Fruit fly (Drosophila melanogaster): ENCODE data around the gene trp.
"Not testable (repeated sequence)": the region's sequence is repeated elsewhere in the genome, so short reads cannot be mapped to it uniquely, and the experiment has no call there.

trp gene

DNA sequence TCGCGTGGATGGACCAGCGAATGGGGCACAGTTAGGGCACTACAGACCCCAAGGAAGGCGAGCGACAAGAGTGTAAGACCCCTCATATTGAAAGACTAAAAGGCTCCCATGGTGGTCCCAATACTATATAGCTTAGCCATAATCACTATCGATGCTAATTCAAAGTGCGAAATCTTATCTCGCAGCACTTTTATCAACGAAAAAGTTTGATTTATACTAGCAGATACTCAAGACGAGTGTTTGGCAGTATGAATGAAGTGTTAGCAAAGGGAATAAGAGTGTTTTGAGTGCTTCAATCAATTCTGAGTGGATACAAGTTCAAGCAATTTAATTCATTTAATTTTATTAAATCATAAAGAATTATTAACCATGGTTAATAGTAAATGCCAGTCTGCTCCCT, 6.0 kb upstream of the trp start, which contains the start of gene Jon99Ci:
Jon99Ci (minus strand) TSS at position 101 of the 400 bp plus-strand sequence.
- no peak for TF ChIP-seq esn (GFP tag; optimal IDR thresholded peaks at IDR 0.05)
- TF ChIP-seq salr (GFP tag; optimal IDR thresholded peaks at IDR 0.05) = no peak
- TF ChIP-seq CG10669 (GFP tag; optimal IDR thresholded peaks at IDR 0.05) = no peak
- TF ChIP-seq Lpt (GFP tag; optimal IDR thresholded peaks at IDR 0.05) = no peak
- TF ChIP-seq CG11902 (GFP tag; optimal IDR thresholded peaks at IDR 0.05) = no peak
- no peak for TF ChIP-seq CG3032 (tag; optimal IDR thresholded peaks at IDR 0.05)
- no peak for TF ChIP-seq Sox14 (GFP tag; optimal IDR thresholded peaks at IDR 0.05)
- no peak for TF ChIP-seq Eip75B (GFP tag; optimal IDR thresholded peaks at IDR 0.05)
- no peak for TF ChIP-seq CG7368 (GFP tag; optimal IDR thresholded peaks at IDR 0.05)
- no peak for TF ChIP-seq CG11762 (GFP tag; optimal IDR thresholded peaks at IDR 0.05; ENCODE audit: insufficient read depth)
- TF ChIP-seq Ets21C (GFP tag; optimal IDR thresholded peaks at IDR 0.05) = no peak
- TF ChIP-seq Smox (GFP tag; optimal IDR thresholded peaks at IDR 0.05) = no peak
- no peak for TF ChIP-seq CG8119 (GFP tag; IDR thresholded peaks at IDR 0.05)
- no peak for TF ChIP-seq svp (GFP tag)

DNA sequence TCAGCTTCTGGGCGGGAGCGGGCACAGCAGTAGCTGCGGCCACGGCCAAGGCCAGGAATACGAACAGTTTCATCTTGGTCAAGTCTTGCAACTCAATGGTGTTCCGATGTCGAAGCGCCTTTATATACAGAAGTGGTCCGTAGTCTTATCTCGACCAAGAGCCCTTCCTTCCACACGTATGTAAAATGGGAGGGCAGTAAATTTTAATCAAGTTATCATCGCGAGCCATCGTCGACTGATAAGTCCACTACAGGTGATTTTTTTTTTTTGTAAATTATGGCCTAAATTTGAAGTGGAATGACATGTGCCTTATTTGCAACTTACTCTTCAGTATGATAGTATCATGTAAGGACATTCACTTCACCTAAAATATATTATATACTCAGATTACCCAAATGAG, 4.4 kb upstream of the trp start, which contains the start of gene Jon99Cii:
Jon99Cii (minus strand) TSS at position 101 of the 400 bp plus-strand sequence.
- not testable (repeated sequence) for TF ChIP-seq Met (GFP tag; optimal IDR thresholded peaks at IDR 0.05); net (GFP tag; optimal IDR thresholded peaks at IDR 0.05); Ets96B (tag; optimal IDR thresholded peaks at IDR 0.05)

DNA sequence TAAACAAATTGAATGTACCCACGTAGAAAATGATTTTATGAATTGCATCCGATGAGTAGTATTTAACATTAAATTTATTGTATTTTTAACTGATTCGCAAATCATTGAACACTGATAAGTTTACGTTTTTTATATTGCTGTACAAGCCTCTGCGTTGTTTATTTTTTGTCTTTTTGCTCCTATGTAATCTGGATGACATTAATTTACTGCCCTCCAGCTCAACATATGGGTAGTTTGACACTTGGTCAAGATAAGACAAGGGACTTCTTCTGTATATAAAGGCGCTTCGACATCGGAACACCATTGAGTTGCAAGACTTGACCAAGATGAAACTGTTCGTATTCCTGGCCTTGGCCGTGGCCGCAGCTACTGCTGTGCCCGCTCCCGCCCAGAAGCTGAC, 1.8 kb upstream of the trp start, which contains the start of gene Jon99Ciii:
Jon99Ciii (plus strand) TSS at position 301 of the 400 bp plus-strand sequence.
- peak; percentile 42 for TF ChIP-seq svp (GFP tag)

DNA sequence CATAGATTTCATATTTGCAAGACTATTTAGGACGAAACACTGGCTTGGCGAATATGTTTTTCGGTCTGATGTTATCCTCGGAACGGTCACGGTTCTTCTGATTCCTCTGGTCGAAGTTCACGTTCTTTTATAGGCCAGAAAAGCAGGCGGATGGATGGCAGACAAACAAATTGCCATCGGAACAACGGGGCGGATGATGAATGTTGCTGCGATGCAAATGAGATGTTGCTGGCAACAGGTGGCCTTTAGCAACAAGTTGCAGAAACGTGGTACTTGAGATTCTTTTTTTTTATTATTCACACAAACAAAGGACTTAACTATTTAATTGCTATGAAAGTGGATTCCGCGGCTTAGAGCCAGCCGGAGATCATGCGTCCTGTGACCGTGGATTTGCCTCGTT, 5.8 kb downstream of the trp start, which contains the start of gene Capa:
Capa (minus strand) TSS at position 101 of the 400 bp plus-strand sequence.
- TF ChIP-seq CG10669 (GFP tag; optimal IDR thresholded peaks at IDR 0.05) (no peak), CG1621 (tag; optimal IDR thresholded peaks at IDR 0.05) (no peak), esn (GFP tag; optimal IDR thresholded peaks at IDR 0.05) (no peak), CG8632 (GFP tag; optimal IDR thresholded peaks at IDR 0.05) (no peak), Met (GFP tag; optimal IDR thresholded peaks at IDR 0.05) (no peak), topi (GFP tag; optimal IDR thresholded peaks at IDR 0.05) (no peak), CG7368 (GFP tag; optimal IDR thresholded peaks at IDR 0.05) (no peak), OdsH (GFP tag; optimal IDR thresholded peaks at IDR 0.05) (no peak), Sox14 (GFP tag; optimal IDR thresholded peaks at IDR 0.05) (no peak), CG6808 (GFP tag; optimal IDR thresholded peaks at IDR 0.05) (no peak), spab (GFP tag; optimal IDR thresholded peaks at IDR 0.05) (no peak), vri (GFP tag; optimal IDR thresholded peaks at IDR 0.05) (no peak)

DNA sequence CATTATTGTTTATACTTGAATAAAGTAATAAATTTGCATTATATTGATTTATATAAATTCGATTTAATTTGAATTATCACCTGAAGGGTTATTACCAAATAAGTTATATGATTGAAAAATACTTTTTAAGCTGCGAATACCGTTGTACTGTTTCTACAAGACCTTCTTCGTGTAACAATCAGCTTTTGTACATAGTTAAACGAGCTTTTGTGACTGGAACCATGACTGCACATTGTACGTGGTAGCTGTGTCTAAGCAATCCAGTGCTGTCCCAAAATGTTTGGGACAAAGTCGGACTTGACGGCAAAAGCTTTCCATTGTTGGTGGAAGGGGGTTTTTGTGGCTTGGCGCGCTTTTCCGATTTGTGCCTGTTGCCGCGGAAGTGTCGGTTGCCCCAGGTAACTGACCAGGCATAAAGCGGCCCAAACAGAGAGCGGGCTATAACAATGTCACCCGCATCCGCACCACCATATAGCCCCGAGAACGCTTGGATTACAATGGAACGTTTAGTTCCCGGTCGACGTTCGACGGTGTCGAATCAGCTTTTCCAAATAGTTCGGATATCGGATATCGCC, 12.4 kb downstream of the trp start, which contains the start of gene CG31036:
CG31036 (plus strand) TSS at position 507 of the 575 bp plus-strand sequence.
- TF ChIP-seq CG10669 (GFP tag; optimal IDR thresholded peaks at IDR 0.05) (no peak), Lpt (GFP tag; optimal IDR thresholded peaks at IDR 0.05) (no peak), CG34406 (GFP tag; optimal IDR thresholded peaks at IDR 0.05) (no peak), CG6854 (GFP tag; optimal IDR thresholded peaks at IDR 0.05) (no peak), net (GFP tag; optimal IDR thresholded peaks at IDR 0.05) (no peak), CG10631 (GFP tag; optimal IDR thresholded peaks at IDR 0.05) (no peak), Smox (GFP tag; optimal IDR thresholded peaks at IDR 0.05) (no peak), spab (GFP tag; optimal IDR thresholded peaks at IDR 0.05) (no peak), CG6163 (GFP tag; IDR thresholded peaks at IDR 0.05) (no peak), CG8632 (GFP tag; optimal IDR thresholded peaks at IDR 0.05) (no peak), Blimp-1 (GFP tag; optimal IDR thresholded peaks at IDR 0.05) (no peak), Gug (GFP tag; IDR thresholded peaks at IDR 0.05) (no peak)

DNA sequence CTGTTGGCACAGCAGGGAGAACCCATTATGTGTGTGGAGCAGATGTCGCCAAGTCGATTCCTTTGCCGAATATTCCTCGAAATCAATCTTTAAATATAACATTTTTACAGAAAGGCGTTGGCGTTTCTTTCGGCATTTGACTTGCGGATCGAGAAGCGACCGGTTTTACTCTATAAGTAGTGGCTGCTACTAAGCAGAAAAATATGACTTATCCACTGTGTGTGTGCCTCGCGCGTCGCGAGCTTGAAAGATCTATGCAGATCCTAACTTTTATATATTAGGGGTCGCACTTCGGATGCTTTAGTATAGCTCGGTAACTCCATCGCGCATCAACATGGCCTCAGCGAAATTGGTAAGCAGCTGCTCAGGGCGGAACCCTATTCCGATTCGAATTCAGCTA, 14.9 kb downstream of the trp start, which contains the start of gene CG15515:
CG15515 (plus strand) TSS at position 301 of the 400 bp plus-strand sequence.
- peak; percentile 33 for TF ChIP-seq Eip78C (GFP tag)
- no peak for TF ChIP-seq CG34406 (GFP tag; optimal IDR thresholded peaks at IDR 0.05)
- no peak for TF ChIP-seq Hr39 (GFP tag; optimal IDR thresholded peaks at IDR 0.05)
- TF ChIP-seq CG15336 (GFP tag; IDR thresholded peaks at IDR 0.05) = no peak

Data from whole organism, prepupa.